Fruit fly (Drosophila melanogaster) whole organism: Measurements from ENCODE around the gene CG5446.

Experiments used
- CG8478 ChIP-seq: fragments of >200 bp; optimal IDR thresholded peaks from 2 replicates; lab custom pipeline; 2018; ENCODE audit warnings: inconsistent platforms
- Dll ChIP-seq: fragments of >200 bp; optimal IDR thresholded peaks from 2 replicates; lab custom pipeline; 2017
- EcR ChIP-seq, 2 experiments: fragments of >200 bp; optimal IDR thresholded peaks; 2 replicates each; lab custom pipeline; 2017; ENCODE audit warnings: missing biosample characterization in 2 of 2, missing genetic modification characterization in 2 of 2, missing genetic modification reagents in 2 of 2
- pan ChIP-seq: fragments of >200 bp; optimal IDR thresholded peaks from 2 replicates; lab custom pipeline; 2017
- psq ChIP-seq: fragments of >200 bp; optimal IDR thresholded peaks from 2 replicates; lab custom pipeline; 2017
- usp ChIP-seq: fragments of >200 bp; optimal IDR thresholded peaks from 2 replicates; lab custom pipeline; 2017; ENCODE audit warnings: missing biosample characterization, missing genetic modification characterization, mixed read lengths

Gene CG5446

dm6 chr2L:12465164-12466011 is 37.9 kb upstream of the CG5446 start:
- TF ChIP-seq pan (lab: Kevin White, UChicago) (no peak), Dll (lab: Kevin White, UChicago) (no peak), psq (lab: Kevin White, UChicago) (no peak), EcR (GFP tag; optimal IDR thresholded peaks at IDR 0.05; lab: Kevin White, UChicago) (no peak), CG8478 (lab: Kevin White, UChicago) (no peak), usp (GFP tag; lab: Kevin White, UChicago) (no peak)

- TF ChIP-seq Dll (lab: Kevin White, UChicago) (no peak), usp (GFP tag; lab: Kevin White, UChicago) (no peak), EcR (GFP tag; optimal IDR thresholded peaks at IDR 0.05; lab: Kevin White, UChicago) (no peak), CG8478 (lab: Kevin White, UChicago) (no peak), psq (lab: Kevin White, UChicago) (no peak), pan (lab: Kevin White, UChicago) (no peak)
Measured at dm6 chr2L:12464065-12464464, 36.6 kb upstream of the CG5446 start.

- no peak for TF ChIP-seq usp (GFP tag; lab: Kevin White, UChicago)
- TF ChIP-seq pan (lab: Kevin White, UChicago) = no peak
- TF ChIP-seq EcR (GFP tag; optimal IDR thresholded peaks at IDR 0.05; lab: Kevin White, UChicago) = no peak
- TF ChIP-seq Dll (lab: Kevin White, UChicago) = no peak
- no peak for TF ChIP-seq psq (lab: Kevin White, UChicago)
- TF ChIP-seq CG8478 (lab: Kevin White, UChicago) = no peak
Measured at dm6 chr2L:12463037-12463436, 35.5 kb upstream of the CG5446 start.

dm6 chr2L:12460767-12461739 is 33.5 kb upstream of the CG5446 start:
- TF ChIP-seq CG8478 (lab: Kevin White, UChicago) (no peak), pan (lab: Kevin White, UChicago) (no peak), psq (lab: Kevin White, UChicago) (no peak), Dll (lab: Kevin White, UChicago) (no peak), EcR (GFP tag; optimal IDR thresholded peaks at IDR 0.05; lab: Kevin White, UChicago) (no peak), usp (GFP tag; lab: Kevin White, UChicago) (no peak)

dm6 chr2L:12459841-12460240 is 32.3 kb upstream of the CG5446 start:
- TF ChIP-seq CG8478 (lab: Kevin White, UChicago) (no peak), Dll (lab: Kevin White, UChicago) (no peak), usp (GFP tag; lab: Kevin White, UChicago) (no peak)

- TF ChIP-seq CG8478 (lab: Kevin White, UChicago) (no peak), Dll (lab: Kevin White, UChicago) (no peak), pan (lab: Kevin White, UChicago) (no peak), usp (GFP tag; lab: Kevin White, UChicago) (no peak), EcR (GFP tag; optimal IDR thresholded peaks at IDR 0.05; lab: Kevin White, UChicago) (no peak), psq (lab: Kevin White, UChicago) (no peak)
Measured at dm6 chr2L:12459191-12459590, 31.7 kb upstream of the CG5446 start.

dm6 chr2L:12457715-12458114 is 30.2 kb upstream of the CG5446 start:
- TF ChIP-seq psq (lab: Kevin White, UChicago) (no peak), pan (lab: Kevin White, UChicago) (no peak), Dll (lab: Kevin White, UChicago) (no peak), usp (GFP tag; lab: Kevin White, UChicago) (no peak), EcR (GFP tag; optimal IDR thresholded peaks at IDR 0.05; lab: Kevin White, UChicago) (no peak), CG8478 (lab: Kevin White, UChicago) (no peak)

- TF ChIP-seq psq (lab: Kevin White, UChicago) (no peak), EcR (GFP tag; optimal IDR thresholded peaks at IDR 0.05; lab: Kevin White, UChicago) (no peak), pan (lab: Kevin White, UChicago) (no peak), Dll (lab: Kevin White, UChicago) (no peak), CG8478 (lab: Kevin White, UChicago) (no peak), usp (GFP tag; lab: Kevin White, UChicago) (no peak)
Measured at dm6 chr2L:12457201-12457600, 29.7 kb upstream of the CG5446 start.

- TF ChIP-seq psq (lab: Kevin White, UChicago) (no peak), pan (lab: Kevin White, UChicago) (no peak), Dll (lab: Kevin White, UChicago) (no peak), EcR (GFP tag; optimal IDR thresholded peaks at IDR 0.05; lab: Kevin White, UChicago) (no peak), CG8478 (lab: Kevin White, UChicago) (no peak), usp (GFP tag; lab: Kevin White, UChicago) (no peak)
Measured at dm6 chr2L:12455750-12456149, 28.2 kb upstream of the CG5446 start.

dm6 chr2L:12455049-12455448 is 27.5 kb upstream of the CG5446 start:
- TF ChIP-seq Dll (lab: Kevin White, UChicago) = no peak
- no peak for TF ChIP-seq psq (lab: Kevin White, UChicago)
